Worm (Caenorhabditis elegans): ENCODE measurements around the gene ubc-18.

Gene ubc-18

ce11 chrIII:7068520-7069113, at the start of gene ubc-18, which contains the start of gene R01H2.8:
Gene ubc-18, minus strand, starts transcription at chrIII:7068570.
Gene R01H2.8, plus strand, starts transcription at chrIII:7069063.
- no peak for TF ChIP-seq Y116A8C.19 (tag; optimal IDR thresholded peaks at IDR 0.05; ENCODE audit: borderline replicate concordance)
- no peak for TF ChIP-seq ztf-4 (tag; optimal IDR thresholded peaks at IDR 0.05)
- TF ChIP-seq lin-14 (GFP tag; optimal IDR thresholded peaks at IDR 0.05) = no peak
- peak; percentile 57 for TF ChIP-seq nhr-85 (tag)
- TF ChIP-seq hpl-2 (GFP tag; optimal IDR thresholded peaks at IDR 0.05) = no peak
- peak; percentile 88 for TF ChIP-seq F16B12.6 (tag; optimal IDR thresholded peaks at IDR 0.05)
- peak; percentile 75 for TF ChIP-seq skn-1 (tag; optimal IDR thresholded peaks at IDR 0.05)
- TF ChIP-seq snu-23 (GFP tag; optimal IDR thresholded peaks at IDR 0.05) = peak; percentile 68
- TF ChIP-seq C16A3.4 (tag; optimal IDR thresholded peaks at IDR 0.05) = peak; percentile 46
- peak; percentile 61 for TF ChIP-seq nhr-71 (tag; optimal IDR thresholded peaks at IDR 0.05)
- TF ChIP-seq mdl-1 (tag; optimal IDR thresholded peaks at IDR 0.05) = peak in 1 of 2 experiments; percentile 38
- TF ChIP-seq mab-9 (GFP tag; IDR thresholded peaks at IDR 0.05) = no peak
- TF ChIP-seq efl-1 (optimal IDR thresholded peaks at IDR 0.05) = peak; percentile 90 to 94
- TF ChIP-seq efl-1 (GFP tag; optimal IDR thresholded peaks at IDR 0.05 in 1 of 2) = peak; percentile 93 to 99
- peak; percentile 23 for TF ChIP-seq blmp-1 (tag; optimal IDR thresholded peaks at IDR 0.05)
- peak; percentile 45 for TF ChIP-seq unc-130 (tag; optimal IDR thresholded peaks at IDR 0.05)
- peak; percentile 93 to 97 for TF ChIP-seq lin-35 (GFP tag; optimal IDR thresholded peaks at IDR 0.05)
- peak; percentile 32 for TF ChIP-seq swsn-7 (tag; optimal IDR thresholded peaks at IDR 0.05)
- peak; percentile 2 for TF ChIP-seq aly-2 (tag; optimal IDR thresholded peaks at IDR 0.05)
- TF ChIP-seq nhr-19 (GFP tag; conservative IDR thresholded peaks at IDR 0.05) = peak; percentile 27; the same call in 1 of the 2 replicates
- TF ChIP-seq xbp-1 (tag; optimal IDR thresholded peaks at IDR 0.05) = peak; percentile 42
- peak in 1 of 3 experiments; percentile 51 for TF ChIP-seq ceh-82 (tag; optimal IDR thresholded peaks at IDR 0.05)
- peak; percentile 41 for TF ChIP-seq nhr-20 (tag; optimal IDR thresholded peaks at IDR 0.05)
- peak; percentile 62 for TF ChIP-seq mep-1 (tag; optimal IDR thresholded peaks at IDR 0.05)
- peak; percentile 89 to 95 (median 94) for TF ChIP-seq dpl-1 (GFP tag; optimal IDR thresholded peaks at IDR 0.05)
- TF ChIP-seq lir-3 (tag; optimal IDR thresholded peaks at IDR 0.05; ENCODE audit: poor library complexity) = peak; percentile 11
- TF ChIP-seq elt-3 (tag; optimal IDR thresholded peaks at IDR 0.05) = peak in 1 of 6 experiments; percentile 33
- TF ChIP-seq nhr-47 (tag; optimal IDR thresholded peaks at IDR 0.05) = peak; percentile 57
- peak; percentile 47 for TF ChIP-seq rnt-1 (tag; optimal IDR thresholded peaks at IDR 0.05)
- peak; percentile 34 for TF ChIP-seq fkh-8 (tag; optimal IDR thresholded peaks at IDR 0.05)
- no peak for TF ChIP-seq nhr-28 (tag; optimal IDR thresholded peaks at IDR 0.05)
- peak; percentile 51 to 79 for TF ChIP-seq lsy-2 (tag; optimal IDR thresholded peaks at IDR 0.05)
- no peak for TF ChIP-seq egl-27 (tag; optimal IDR thresholded peaks at IDR 0.05)

ce11 chrIII:7116615-7117252, 48.4 kb upstream of the ubc-18 start:
- TF ChIP-seq ztf-11 (tag; optimal IDR thresholded peaks at IDR 0.05) = no peak
- no peak for TF ChIP-seq ceh-63 (GFP tag; optimal IDR thresholded peaks at IDR 0.05)
- peak; percentile 86 for TF ChIP-seq nhr-19 (GFP tag; conservative IDR thresholded peaks at IDR 0.05)
- peak; percentile 26 for TF ChIP-seq elt-2 (tag; optimal IDR thresholded peaks at IDR 0.05)
- no peak for TF ChIP-seq unc-130 (tag; optimal IDR thresholded peaks at IDR 0.05)
- peak; percentile 55 for TF ChIP-seq tbx-2 (tag; optimal IDR thresholded peaks at IDR 0.05)
- no peak for TF ChIP-seq hlh-17 (GFP tag; optimal IDR thresholded peaks at IDR 0.05; ENCODE audit: borderline replicate concordance)
- peak in 3 of 6 experiments; percentile 12 to 40 (median 14) for TF ChIP-seq elt-3 (tag; optimal IDR thresholded peaks at IDR 0.05)
- TF ChIP-seq ztf-4 (tag; optimal IDR thresholded peaks at IDR 0.05) = peak; percentile 43
- no peak for TF ChIP-seq tlp-1 (tag; optimal IDR thresholded peaks at IDR 0.05)
- TF ChIP-seq xbp-1 (tag; optimal IDR thresholded peaks at IDR 0.05) = peak; percentile 50
- peak; percentile 78 for TF ChIP-seq blmp-1 (tag; optimal IDR thresholded peaks at IDR 0.05)
- peak; percentile 28 for TF ChIP-seq F16B12.6 (tag; optimal IDR thresholded peaks at IDR 0.05)
- no peak for TF ChIP-seq zag-1 (tag; optimal IDR thresholded peaks at IDR 0.05)
- TF ChIP-seq C16A3.4 (tag; optimal IDR thresholded peaks at IDR 0.05) = peak; percentile 72
- TF ChIP-seq irx-1 (tag; optimal IDR thresholded peaks at IDR 0.05) = peak; percentile 12
- no peak for TF ChIP-seq pqm-1 (tag; optimal IDR thresholded peaks at IDR 0.05)
- TF ChIP-seq vab-15 (tag; optimal IDR thresholded peaks at IDR 0.05) = no peak
- no peak for TF ChIP-seq lin-15B (tag; optimal IDR thresholded peaks at IDR 0.05)
- no peak for TF ChIP-seq mef-2 (tag; optimal IDR thresholded peaks at IDR 0.05)
- no peak for TF ChIP-seq C04F5.9 (tag; optimal IDR thresholded peaks at IDR 0.05)
- no peak for TF ChIP-seq nhr-12 (tag; optimal IDR thresholded peaks at IDR 0.05)
- peak; percentile 68 for TF ChIP-seq aly-2 (tag; optimal IDR thresholded peaks at IDR 0.05)
- no peak for TF ChIP-seq mab-9 (GFP tag; IDR thresholded peaks at IDR 0.05)
- TF ChIP-seq rnt-1 (tag; optimal IDR thresholded peaks at IDR 0.05) = peak; percentile 63
- TF ChIP-seq sup-37 (GFP tag; optimal IDR thresholded peaks at IDR 0.05) = no peak
- no peak for TF ChIP-seq ceh-8 (GFP tag; optimal IDR thresholded peaks at IDR 0.05)
